Worm (Caenorhabditis elegans) whole organism, L1 larva: Measurements from ENCODE around the gene ddn-2.

Experiments
- elt-3 ChIP-seq, 6 experiments: fragments of 150-350 bp in 1 of 6; sonication (generic microtip); optimal IDR thresholded peaks; 2 replicates each; lab custom pipeline; 2017 to 2018; ENCODE audit warnings: missing biosample characterization in 6 of 6, missing genetic modification characterization in 6 of 6, inconsistent platforms in 1 of 6
- lin-14 ChIP-seq: fragments of 200-800 bp; sonication (Bioruptor generic); optimal IDR thresholded peaks from 2 replicates; lab custom pipeline; 2018; ENCODE audit warnings: mild to moderate bottlenecking, missing genetic modification characterization, moderate library complexity, missing compliant biosample characterization
- mdl-1 ChIP-seq, 2 experiments: fragments of 150-350 bp; optimal IDR thresholded peaks; 2 replicates each; lab custom pipeline; 2014 to 2017; ENCODE audit warnings: missing biosample characterization in 2 of 2, missing genetic modification characterization in 2 of 2, inconsistent platforms in 1 of 2
- nhr-12 ChIP-seq: sonication (generic microtip); optimal IDR thresholded peaks from 2 replicates; lab custom pipeline; 2017; ENCODE audit warnings: missing biosample characterization, missing genetic modification characterization
- nhr-19 ChIP-seq: fragments of 200-800 bp; sonication (Bioruptor generic); conservative IDR thresholded peaks from 2 replicates; pipeline ENCODE4 v1.3.6; 2022; ENCODE audit warnings: missing genetic modification characterization, missing compliant biosample characterization
- nhr-90 ChIP-seq: sonication (generic microtip); optimal IDR thresholded peaks from 2 replicates; lab custom pipeline; 2016; ENCODE audit warnings: mild to moderate bottlenecking, missing genetic modification characterization, missing compliant biosample characterization; ENCODE audit not compliant: poor library complexity
- vab-15 ChIP-seq: sonication (generic microtip); optimal IDR thresholded peaks from 2 replicates; lab custom pipeline; 2017; ENCODE audit warnings: missing genotype, mild to moderate bottlenecking, missing genetic modification characterization, missing compliant biosample characterization
- ztf-4 ChIP-seq: fragments of 150-350 bp; optimal IDR thresholded peaks from 2 replicates; lab custom pipeline; 2014; ENCODE audit warnings: missing biosample characterization, missing genetic modification characterization

DNA sequence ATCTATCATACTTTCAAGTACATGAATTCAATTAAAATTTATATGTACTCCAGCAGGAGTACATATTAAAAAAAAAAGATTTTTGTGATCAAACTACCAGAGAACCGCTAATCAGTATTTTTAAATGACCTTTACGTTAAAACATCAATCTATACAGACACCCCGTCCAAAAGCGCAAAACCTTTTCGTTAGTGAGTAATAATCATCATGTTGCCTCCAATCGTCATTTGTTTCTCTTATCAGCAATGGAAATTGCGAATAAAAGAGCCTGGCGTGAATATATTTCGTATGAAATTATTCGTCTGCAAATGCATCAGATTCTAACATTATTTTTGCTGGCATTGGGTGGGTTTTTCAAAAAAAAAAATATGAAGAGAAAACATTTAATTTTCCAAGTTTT lies 4.7 kb upstream of the ddn-2 start, which contains the start of gene clec-66:
- TF ChIP-seq ztf-4 (tag; lab: Kevin White, UChicago) (no peak), elt-3 (tag; optimal IDR thresholded peaks at IDR 0.05; lab: Kevin White, UChicago) (no peak), nhr-90 (tag; lab: Kevin White, UChicago) (no peak), lin-14 (GFP tag; lab: Kevin White, UChicago) (no peak), nhr-19 (GFP tag; lab: Robert Waterston, UW) (no peak), mdl-1 (tag; optimal IDR thresholded peaks at IDR 0.05; lab: Kevin White, UChicago) (no peak), nhr-12 (no peak), vab-15 (no peak)
